Worm (Caenorhabditis elegans): ENCODE data around the gene W02D7.5.

The W02D7.5 gene

ce11 chrV:8271995-8272394, 27.0 kb downstream of the W02D7.5 start, which contains the start of gene asp-5:
Gene asp-5, plus strand, starts transcription at chrV:8272385.
- TF ChIP-seq ama-1 (optimal IDR thresholded peaks at IDR 0.05) (no peak), sea-1 (GFP tag; conservative IDR thresholded peaks at IDR 0.05) (no peak), ceh-13 (GFP tag; optimal IDR thresholded peaks at IDR 0.05) (no peak)

ce11 chrV:8271395-8271794, 27.6 kb downstream of the W02D7.5 start:
- no peak for TF ChIP-seq pes-1 (GFP tag; IDR thresholded peaks at IDR 0.05)
- no peak for TF ChIP-seq scrt-1 (GFP tag; IDR thresholded peaks at IDR 0.05)
- TF ChIP-seq hmg-4 (GFP tag; optimal IDR thresholded peaks at IDR 0.05): no peak
- no peak for TF ChIP-seq ceh-13 (GFP tag; optimal IDR thresholded peaks at IDR 0.05)
- no peak for TF ChIP-seq tbx-37 (GFP tag; conservative IDR thresholded peaks at IDR 0.05)
- no peak for TF ChIP-seq tra-4 (tag; optimal IDR thresholded peaks at IDR 0.05)
- no peak for TF ChIP-seq ceh-36 (tag; optimal IDR thresholded peaks at IDR 0.05)
- no peak for TF ChIP-seq flt-1 (GFP tag; IDR thresholded peaks at IDR 0.05)
- TF ChIP-seq sea-1 (GFP tag; conservative IDR thresholded peaks at IDR 0.05): no peak
- no peak for TF ChIP-seq F13C5.2 (tag; optimal IDR thresholded peaks at IDR 0.05)
- no peak for TF ChIP-seq ets-7 (tag; optimal IDR thresholded peaks at IDR 0.05)
- no peak for TF ChIP-seq hnd-1 (tag; optimal IDR thresholded peaks at IDR 0.05)
- no peak for TF ChIP-seq B0310.2 (tag; optimal IDR thresholded peaks at IDR 0.05)
- TF ChIP-seq tbx-11 (GFP tag; IDR thresholded peaks at IDR 0.05): no peak
- no peak for TF ChIP-seq ama-1 (optimal IDR thresholded peaks at IDR 0.05)
- no peak for TF ChIP-seq aly-1 (tag; optimal IDR thresholded peaks at IDR 0.05)
- no peak for TF ChIP-seq hmbx-1 (tag; optimal IDR thresholded peaks at IDR 0.05)

- TF ChIP-seq hnd-1 (tag; optimal IDR thresholded peaks at IDR 0.05) (no peak), F13C5.2 (tag; optimal IDR thresholded peaks at IDR 0.05) (no peak), ceh-36 (tag; optimal IDR thresholded peaks at IDR 0.05) (no peak), B0310.2 (tag; optimal IDR thresholded peaks at IDR 0.05) (no peak), tbx-37 (GFP tag; conservative IDR thresholded peaks at IDR 0.05) (no peak), flt-1 (GFP tag; IDR thresholded peaks at IDR 0.05) (no peak), tbx-11 (GFP tag; IDR thresholded peaks at IDR 0.05) (no peak), ceh-13 (GFP tag; optimal IDR thresholded peaks at IDR 0.05) (no peak), ama-1 (optimal IDR thresholded peaks at IDR 0.05) (no peak), hmbx-1 (tag; optimal IDR thresholded peaks at IDR 0.05) (no peak), tra-4 (tag; optimal IDR thresholded peaks at IDR 0.05) (no peak), ets-7 (tag; optimal IDR thresholded peaks at IDR 0.05) (no peak), hmg-4 (GFP tag; optimal IDR thresholded peaks at IDR 0.05) (no peak), pes-1 (GFP tag; IDR thresholded peaks at IDR 0.05) (no peak)
These were observed 29.2 kb downstream of the W02D7.5 start for ce11 chrV:8269878-8270277.

- TF ChIP-seq aly-1 (tag; optimal IDR thresholded peaks at IDR 0.05): no peak
- TF ChIP-seq scrt-1 (GFP tag; IDR thresholded peaks at IDR 0.05): no peak
- no peak for TF ChIP-seq sea-1 (GFP tag; conservative IDR thresholded peaks at IDR 0.05)
- no peak for TF ChIP-seq flt-1 (GFP tag; IDR thresholded peaks at IDR 0.05)
- no peak for TF ChIP-seq hnd-1 (tag; optimal IDR thresholded peaks at IDR 0.05)
- no peak for TF ChIP-seq B0310.2 (tag; optimal IDR thresholded peaks at IDR 0.05)
- TF ChIP-seq tbx-11 (GFP tag; IDR thresholded peaks at IDR 0.05): no peak
- TF ChIP-seq hmg-4 (GFP tag; optimal IDR thresholded peaks at IDR 0.05): no peak
- TF ChIP-seq ceh-13 (GFP tag; optimal IDR thresholded peaks at IDR 0.05): no peak
- TF ChIP-seq ama-1 (optimal IDR thresholded peaks at IDR 0.05): no peak
- no peak for TF ChIP-seq F13C5.2 (tag; optimal IDR thresholded peaks at IDR 0.05)
- no peak for TF ChIP-seq ceh-36 (tag; optimal IDR thresholded peaks at IDR 0.05)
- TF ChIP-seq tbx-37 (GFP tag; conservative IDR thresholded peaks at IDR 0.05): no peak
- TF ChIP-seq pes-1 (GFP tag; IDR thresholded peaks at IDR 0.05): no peak
These were observed 30.1 kb downstream of the W02D7.5 start, which contains the start of the genes asp-6 and asp-12 for ce11 chrV:8268902-8269301. Gene asp-6, minus strand, starts transcription at chrV:8268937. Gene asp-12, plus strand, starts transcription at chrV:8269210.

ce11 chrV:8267275-8267674, 31.8 kb downstream of the W02D7.5 start:
- no peak for TF ChIP-seq flt-1 (GFP tag; IDR thresholded peaks at IDR 0.05)
- TF ChIP-seq hnd-1 (tag; optimal IDR thresholded peaks at IDR 0.05): no peak
- no peak for TF ChIP-seq hmg-4 (GFP tag; optimal IDR thresholded peaks at IDR 0.05)
- TF ChIP-seq ets-7 (tag; optimal IDR thresholded peaks at IDR 0.05): no peak
- TF ChIP-seq hmbx-1 (tag; optimal IDR thresholded peaks at IDR 0.05): no peak
- no peak for TF ChIP-seq F13C5.2 (tag; optimal IDR thresholded peaks at IDR 0.05)
- TF ChIP-seq pes-1 (GFP tag; IDR thresholded peaks at IDR 0.05): no peak
- TF ChIP-seq scrt-1 (GFP tag; IDR thresholded peaks at IDR 0.05): no peak

- TF ChIP-seq ceh-13 (GFP tag; optimal IDR thresholded peaks at IDR 0.05): no peak
- TF ChIP-seq tbx-11 (GFP tag; IDR thresholded peaks at IDR 0.05): no peak
- no peak for TF ChIP-seq aly-1 (tag; optimal IDR thresholded peaks at IDR 0.05)
- no peak for TF ChIP-seq scrt-1 (GFP tag; IDR thresholded peaks at IDR 0.05)
- no peak for TF ChIP-seq sea-1 (GFP tag; conservative IDR thresholded peaks at IDR 0.05)
- no peak for TF ChIP-seq hmg-4 (GFP tag; optimal IDR thresholded peaks at IDR 0.05)
- TF ChIP-seq ets-7 (tag; optimal IDR thresholded peaks at IDR 0.05): no peak
- no peak for TF ChIP-seq pes-1 (GFP tag; IDR thresholded peaks at IDR 0.05)
- no peak for TF ChIP-seq hmbx-1 (tag; optimal IDR thresholded peaks at IDR 0.05)
- TF ChIP-seq flt-1 (GFP tag; IDR thresholded peaks at IDR 0.05): no peak
- TF ChIP-seq tra-4 (tag; optimal IDR thresholded peaks at IDR 0.05): no peak
- TF ChIP-seq hnd-1 (tag; optimal IDR thresholded peaks at IDR 0.05): no peak
- TF ChIP-seq B0310.2 (tag; optimal IDR thresholded peaks at IDR 0.05): no peak
- TF ChIP-seq tbx-37 (GFP tag; conservative IDR thresholded peaks at IDR 0.05): no peak
- no peak for TF ChIP-seq F13C5.2 (tag; optimal IDR thresholded peaks at IDR 0.05)
- TF ChIP-seq ceh-36 (tag; optimal IDR thresholded peaks at IDR 0.05): no peak
- TF ChIP-seq ama-1 (optimal IDR thresholded peaks at IDR 0.05): no peak
These were observed 32.8 kb downstream of the W02D7.5 start, which contains the start of gene F21F8.5 for ce11 chrV:8266232-8266631. Gene F21F8.5, minus strand, starts transcription at chrV:8266332.

ce11 chrV:8263941-8264340, 35.1 kb downstream of the W02D7.5 start, which contains the start of gene C16D9.9:
Gene C16D9.9, plus strand, starts transcription at chrV:8264241.
- TF ChIP-seq ama-1 (optimal IDR thresholded peaks at IDR 0.05) (no peak), B0310.2 (tag; optimal IDR thresholded peaks at IDR 0.05) (no peak), aly-1 (tag; optimal IDR thresholded peaks at IDR 0.05) (no peak), F13C5.2 (tag; optimal IDR thresholded peaks at IDR 0.05) (no peak), tbx-11 (GFP tag; IDR thresholded peaks at IDR 0.05) (no peak), tra-4 (tag; optimal IDR thresholded peaks at IDR 0.05) (no peak), flt-1 (GFP tag; IDR thresholded peaks at IDR 0.05) (no peak), ceh-36 (tag; optimal IDR thresholded peaks at IDR 0.05) (no peak), hmbx-1 (tag; optimal IDR thresholded peaks at IDR 0.05) (no peak), ceh-13 (GFP tag; optimal IDR thresholded peaks at IDR 0.05) (no peak), scrt-1 (GFP tag; IDR thresholded peaks at IDR 0.05) (no peak), pes-1 (GFP tag; IDR thresholded peaks at IDR 0.05) (no peak), sea-1 (GFP tag; conservative IDR thresholded peaks at IDR 0.05) (no peak), ets-7 (tag; optimal IDR thresholded peaks at IDR 0.05) (no peak), hmg-4 (GFP tag; optimal IDR thresholded peaks at IDR 0.05) (no peak), tbx-37 (GFP tag; conservative IDR thresholded peaks at IDR 0.05) (no peak), hnd-1 (tag; optimal IDR thresholded peaks at IDR 0.05) (no peak)

Data from whole organism, early embryonic.